Fruit fly (Drosophila melanogaster) whole organism, embryonic: ENCODE measurements around the gene GXIVsPLA2.
A peak's percentile ranks its signal among the peaks of the same experiment; 100 is the strongest.

Source experiments
- Atf3 ChIP-seq: fragments of 200-800 bp; sonication (Bioruptor generic); optimal IDR thresholded peaks from 3 replicates; lab custom pipeline; 2016; ENCODE audit warnings: missing biosample characterization, missing genetic modification characterization
- Blimp-1 ChIP-seq: fragments of 200-800 bp; sonication (Bioruptor generic); optimal IDR thresholded peaks from 3 replicates; lab custom pipeline; 2018; ENCODE audit warnings: missing biosample characterization, missing genetic modification characterization, mild to moderate bottlenecking, moderate library complexity, missing genetic modification reagents
- CG11695 ChIP-seq: fragments of 200-800 bp; sonication (Bioruptor generic); IDR thresholded peaks from 3 replicates; pipeline ENCODE4 v1.3.6; 2022; ENCODE audit warnings: missing biosample characterization, missing genetic modification characterization
- CG1233 ChIP-seq: fragments of 200-800 bp; sonication (Bioruptor generic); optimal IDR thresholded peaks from 4 replicates; lab custom pipeline; 2018; ENCODE audit warnings: missing biosample characterization, mild to moderate bottlenecking, missing genetic modification characterization
- CG14860 ChIP-seq: fragments of 200-800 bp; sonication (Bioruptor generic); IDR thresholded peaks from 3 replicates; pipeline ENCODE4 v1.3.6; 2022; ENCODE audit warnings: missing biosample characterization, missing genetic modification characterization; ENCODE audit not compliant: partially characterized antibody
- CG31388 ChIP-seq: fragments of 200-800 bp; sonication (Bioruptor generic); optimal IDR thresholded peaks from 2 replicates; lab custom pipeline; 2016; ENCODE audit warnings: missing biosample characterization, missing genetic modification characterization
- CG32767 ChIP-seq: fragments of 200-800 bp; sonication (Bioruptor generic); IDR thresholded peaks from 2 replicates; pipeline ENCODE4 v1.3.6; 2022; ENCODE audit warnings: missing biosample characterization, missing genetic modification characterization
- CG34224 ChIP-seq: fragments of 200-800 bp; sonication (Bioruptor generic); IDR thresholded peaks from 3 replicates; pipeline ENCODE4 v1.3.6; 2022; ENCODE audit warnings: missing biosample characterization, missing genetic modification characterization; ENCODE audit not compliant: partially characterized antibody
- CG34422 ChIP-seq: fragments of 200-800 bp; sonication (Bioruptor generic); IDR thresholded peaks from 3 replicates; pipeline ENCODE4 v1.3.6; 2022; ENCODE audit warnings: missing biosample characterization, missing genetic modification characterization
- CG4328 ChIP-seq: fragments of 200-800 bp; sonication (Bioruptor generic); optimal IDR thresholded peaks from 3 replicates; lab custom pipeline; 2017; ENCODE audit warnings: missing biosample characterization, missing genetic modification reagents, missing genetic modification characterization
- CG4404 ChIP-seq: fragments of 200-800 bp; sonication (Bioruptor generic); IDR thresholded peaks from 2 replicates; pipeline ENCODE4 v1.3.6; 2022; ENCODE audit warnings: missing biosample characterization, missing genetic modification characterization
- CG4617 ChIP-seq: fragments of 200-800 bp; sonication (Bioruptor generic); optimal IDR thresholded peaks from 3 replicates; lab custom pipeline; 2016; ENCODE audit warnings: missing biosample characterization, missing genetic modification characterization, borderline replicate concordance
- CG6683 ChIP-seq: fragments of 200-800 bp; sonication (Bioruptor generic); optimal IDR thresholded peaks from 2 replicates; lab custom pipeline; 2017; ENCODE audit warnings: missing biosample characterization, mild to moderate bottlenecking, missing genetic modification characterization, missing genetic modification reagents
- CG6765 ChIP-seq: fragments of 200-800 bp; sonication (Bioruptor generic); optimal IDR thresholded peaks from 3 replicates; lab custom pipeline; 2017; ENCODE audit warnings: missing biosample characterization, mild to moderate bottlenecking, missing genetic modification characterization
- CG7556 ChIP-seq: fragments of 200-800 bp; sonication (Bioruptor generic); optimal IDR thresholded peaks from 2 replicates; lab custom pipeline; 2017; ENCODE audit warnings: missing biosample characterization, mild to moderate bottlenecking, missing genetic modification characterization
- CG8281 ChIP-seq: fragments of 200-800 bp; sonication (Bioruptor generic); optimal IDR thresholded peaks from 2 replicates; lab custom pipeline; 2018; ENCODE audit warnings: missing biosample characterization, mild to moderate bottlenecking, missing genetic modification characterization, moderate library complexity
- CG9215 ChIP-seq: fragments of 200-800 bp; sonication (Bioruptor generic); IDR thresholded peaks from 2 replicates; pipeline ENCODE4 v1.3.6; 2022; ENCODE audit warnings: missing biosample characterization, missing genetic modification characterization
- CG9932 ChIP-seq: fragments of 200-800 bp; sonication (Bioruptor generic); IDR thresholded peaks from 2 replicates; pipeline ENCODE4 v1.3.6; 2022; ENCODE audit warnings: missing biosample characterization, missing genetic modification characterization
- CoRest ChIP-seq: fragments of 200-800 bp; sonication (Bioruptor generic); optimal IDR thresholded peaks from 3 replicates; lab custom pipeline; 2018; ENCODE audit warnings: missing biosample characterization, mild to moderate bottlenecking, missing genetic modification characterization, moderate library complexity
- D ChIP-seq, 2 experiments: fragments of 200-800 bp in 1 of 2; fragments of >200 bp in 1 of 2; sonication (Bioruptor generic) in 1 of 2; optimal IDR thresholded peaks; 2 replicates in 1 of 2; 3 replicates in 1 of 2; lab custom pipeline; 2017; ENCODE audit warnings: mild to moderate bottlenecking in 1 of 2, missing biosample characterization in 1 of 2, missing genetic modification characterization in 1 of 2, missing genetic modification reagents in 1 of 2
- Eip74EF ChIP-seq, 2 experiments: fragments of 200-800 bp in 1 of 2; fragments of >200 bp in 1 of 2; sonication (Bioruptor generic) in 1 of 2; optimal IDR thresholded peaks; 2 replicates each; lab custom pipeline; 2017 to 2019; ENCODE audit warnings: missing biosample characterization in 2 of 2, missing genetic modification characterization in 2 of 2, mild to moderate bottlenecking in 1 of 2, moderate library complexity in 1 of 2
- HLH3B ChIP-seq: fragments of 200-800 bp; sonication (Bioruptor generic); IDR thresholded peaks from 2 replicates; pipeline ENCODE4 v1.3.6; 2022; ENCODE audit warnings: missing biosample characterization, missing genetic modification characterization
- HLH4C ChIP-seq: fragments of 200-800 bp; sonication (Bioruptor generic); IDR thresholded peaks from 3 replicates; pipeline ENCODE4 v1.3.6; 2022; ENCODE audit warnings: missing biosample characterization, missing genetic modification characterization; ENCODE audit not compliant: partially characterized antibody
- HLHmδ ChIP-seq: fragments of 200-800 bp; sonication (Bioruptor generic); optimal IDR thresholded peaks from 2 replicates; lab custom pipeline; 2018; ENCODE audit warnings: missing biosample characterization, mild to moderate bottlenecking, missing genetic modification characterization, moderate library complexity
- Hr78 ChIP-seq, 2 experiments: fragments of 200-800 bp in 1 of 2; fragments of >200 bp in 1 of 2; sonication (Bioruptor generic) in 1 of 2; optimal IDR thresholded peaks; 2 replicates each; lab custom pipeline; 2017 to 2019; ENCODE audit warnings: missing biosample characterization in 2 of 2, missing genetic modification characterization in 2 of 2, mild to moderate bottlenecking in 1 of 2, moderate library complexity in 1 of 2
- Hsf ChIP-seq: fragments of 200-800 bp; sonication (Bioruptor generic); optimal IDR thresholded peaks from 3 replicates; lab custom pipeline; 2016; ENCODE audit warnings: missing biosample characterization, missing genetic modification characterization
- Jarid2 ChIP-seq: fragments of 200-800 bp; sonication (Bioruptor generic); optimal IDR thresholded peaks from 3 replicates; lab custom pipeline; 2017; ENCODE audit warnings: mild to moderate bottlenecking, missing biosample characterization, missing genetic modification reagents, missing genetic modification characterization
- Mrtf ChIP-seq: fragments of 200-800 bp; sonication (Bioruptor generic); IDR thresholded peaks from 3 replicates; pipeline ENCODE4 v1.3.6; 2022; ENCODE audit warnings: missing biosample characterization, missing genetic modification characterization
- NK7.1 ChIP-seq: fragments of 200-800 bp; sonication (Bioruptor generic); optimal IDR thresholded peaks from 3 replicates; lab custom pipeline; 2016; ENCODE audit warnings: missing biosample characterization, missing genetic modification characterization
- Nf-YA ChIP-seq: fragments of 200-800 bp; sonication (Bioruptor generic); IDR thresholded peaks from 2 replicates; pipeline ENCODE4 v1.3.6; 2022; ENCODE audit warnings: missing biosample characterization, missing genetic modification characterization
- Oli ChIP-seq: fragments of 200-800 bp; sonication (Bioruptor generic); optimal IDR thresholded peaks from 2 replicates; lab custom pipeline; 2018; ENCODE audit warnings: missing biosample characterization, mild to moderate bottlenecking, missing genetic modification characterization, moderate library complexity
- Stat92E ChIP-seq, 3 experiments: fragments of >200 bp in 2 of 3; fragments of 200-800 bp in 1 of 3; sonication (Bioruptor generic) in 1 of 3; optimal IDR thresholded peaks; 2 replicates each; lab custom pipeline; 2017 to 2019; ENCODE audit warnings: missing biosample characterization in 3 of 3, missing genetic modification characterization in 3 of 3, mild to moderate bottlenecking in 1 of 3, moderate library complexity in 1 of 3
- az2 ChIP-seq: fragments of 200-800 bp; sonication (Bioruptor generic); optimal IDR thresholded peaks from 3 replicates; lab custom pipeline; 2016; ENCODE audit warnings: missing biosample characterization, missing genetic modification characterization
- bbx ChIP-seq: fragments of 200-800 bp; sonication (Bioruptor generic); IDR thresholded peaks from 2 replicates; pipeline ENCODE4 v1.3.6; 2022; ENCODE audit warnings: missing biosample characterization, missing genetic modification characterization; ENCODE audit not compliant: partially characterized antibody
- bowl ChIP-seq: fragments of 200-800 bp; sonication (Bioruptor generic); IDR thresholded peaks from 2 replicates; pipeline ENCODE4 v1.3.6; 2022; ENCODE audit warnings: missing biosample characterization, missing genetic modification characterization
- chm ChIP-seq: fragments of 200-800 bp; sonication (Bioruptor generic); IDR thresholded peaks from 2 replicates; pipeline ENCODE4 v1.3.6; 2022; ENCODE audit warnings: missing biosample characterization, missing genetic modification characterization
- dimm ChIP-seq: fragments of 200-800 bp; sonication (Bioruptor generic); IDR thresholded peaks from 2 replicates; pipeline ENCODE4 v1.3.6; 2022; ENCODE audit warnings: missing biosample characterization, missing genetic modification characterization
- gce ChIP-seq: fragments of 200-800 bp; sonication (Bioruptor generic); IDR thresholded peaks from 3 replicates; pipeline ENCODE4 v1.3.6; 2022; ENCODE audit warnings: missing biosample characterization, missing genetic modification characterization
- lola ChIP-seq, 3 experiments: fragments of >200 bp in 2 of 3; fragments of 200-800 bp in 1 of 3; sonication (Bioruptor generic) in 1 of 3; optimal IDR thresholded peaks; 2 replicates each; lab custom pipeline; 2017 to 2019; ENCODE audit warnings: missing biosample characterization in 3 of 3, missing genetic modification characterization in 3 of 3, mild to moderate bottlenecking in 1 of 3, moderate library complexity in 1 of 3
- oc ChIP-seq: fragments of 200-800 bp; sonication (Bioruptor generic); optimal IDR thresholded peaks from 2 replicates; lab custom pipeline; 2018; ENCODE audit warnings: missing biosample characterization, mild to moderate bottlenecking, missing genetic modification characterization, moderate library complexity
- p53 ChIP-seq: fragments of 200-800 bp; sonication (Bioruptor generic); optimal IDR thresholded peaks from 2 replicates; lab custom pipeline; 2016; ENCODE audit warnings: missing biosample characterization, missing genetic modification characterization
- phol ChIP-seq: fragments of 200-800 bp; sonication (Bioruptor generic); optimal IDR thresholded peaks from 3 replicates; lab custom pipeline; 2018; ENCODE audit warnings: missing biosample characterization, mild to moderate bottlenecking, missing genetic modification characterization, moderate library complexity
- pros ChIP-seq: fragments of 200-800 bp; sonication (Bioruptor generic); optimal IDR thresholded peaks from 3 replicates; lab custom pipeline; 2019; ENCODE audit warnings: missing biosample characterization, mild to moderate bottlenecking, missing genetic modification characterization, moderate library complexity
- tgo ChIP-seq: fragments of 200-800 bp; sonication (Bioruptor generic); IDR thresholded peaks from 3 replicates; pipeline ENCODE4 v1.3.6; 2022; ENCODE audit warnings: missing biosample characterization, missing genetic modification characterization
- tio ChIP-seq: fragments of 200-800 bp; sonication (Bioruptor generic); optimal IDR thresholded peaks from 2 replicates; lab custom pipeline; 2017; ENCODE audit warnings: missing biosample characterization, missing genetic modification characterization, inconsistent platforms
- tll ChIP-seq, 2 experiments: fragments of 200-800 bp in 1 of 2; fragments of >200 bp in 1 of 2; sonication (Bioruptor generic) in 1 of 2; optimal IDR thresholded peaks; 2 replicates each; lab custom pipeline; 2017 to 2019; ENCODE audit warnings: missing biosample characterization in 2 of 2, missing genetic modification characterization in 2 of 2, mild to moderate bottlenecking in 1 of 2, moderate library complexity in 1 of 2
- wdn ChIP-seq: fragments of 200-800 bp; sonication (Bioruptor generic); IDR thresholded peaks from 2 replicates; pipeline ENCODE4 v1.3.6; 2022; ENCODE audit warnings: missing biosample characterization, missing genetic modification characterization
- wek ChIP-seq: fragments of 200-800 bp; sonication (Bioruptor generic); optimal IDR thresholded peaks from 3 replicates; lab custom pipeline; 2018; ENCODE audit warnings: missing biosample characterization, mild to moderate bottlenecking, missing genetic modification characterization, moderate library complexity

GXIVsPLA2 gene

DNA sequence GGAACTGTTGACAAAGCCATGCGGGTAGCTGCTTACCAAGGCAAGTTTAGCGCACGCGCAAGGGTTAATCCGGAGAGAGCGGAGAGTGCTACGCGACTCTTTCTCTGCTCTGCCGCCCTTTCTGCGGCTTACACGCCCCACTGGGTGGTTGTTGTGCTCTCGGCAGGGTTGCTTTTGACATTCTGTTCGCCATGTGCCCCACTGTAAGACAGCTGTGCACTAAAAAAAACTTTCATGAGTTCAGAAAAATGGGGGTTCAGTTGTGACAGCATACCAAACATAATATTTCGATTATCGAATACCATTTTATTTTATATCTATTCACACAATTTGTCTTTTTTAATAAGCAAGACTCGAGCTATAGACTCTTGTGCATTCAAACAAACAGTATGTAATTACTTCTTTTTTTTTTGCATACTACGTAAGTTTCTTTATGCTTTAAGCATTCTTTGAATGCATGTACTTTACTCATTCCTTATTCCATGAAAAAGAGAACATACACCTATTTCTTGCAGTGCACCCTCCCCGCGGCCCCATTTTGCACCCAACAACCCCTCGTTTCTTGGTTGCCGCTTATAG lies 33.8 kb upstream of the GXIVsPLA2 start (continued):
- TF ChIP-seq tgo (GFP tag; lab: Robert Waterston, UW) = peak; percentile 33; the same call in 2 of the 3 replicates
- TF ChIP-seq CG8281 = peak; percentile 8
- no peak for TF ChIP-seq tll (GFP tag; optimal IDR thresholded peaks at IDR 0.05; lab: Kevin White, UChicago)
- no peak for TF ChIP-seq p53 (GFP tag; lab: Kevin White, UChicago)
- TF ChIP-seq CG4404 (GFP tag; lab: Robert Waterston, UW) = no peak
- TF ChIP-seq CG11695 (GFP tag; lab: Robert Waterston, UW) = 0 out of 3 replicates have a peak, but pooled peaks have one; percentile 37
- no peak for TF ChIP-seq gce (GFP tag; lab: Robert Waterston, UW)
- peak; percentile 29 for TF ChIP-seq phol (tag; lab: Kevin White, UChicago)
- TF ChIP-seq CG9932 = peak; percentile 45
- peak; percentile 38 for TF ChIP-seq Hsf (GFP tag; lab: Kevin White, UChicago)
- no peak for TF ChIP-seq bowl
- TF ChIP-seq bbx (GFP tag; lab: Robert Waterston, UW) = no peak
- TF ChIP-seq tio (GFP tag; lab: Kevin White, UChicago) = peak; percentile 2
- TF ChIP-seq CoRest = peak; percentile 64
- TF ChIP-seq CG31388 (GFP tag; lab: Kevin White, UChicago) = no peak
- TF ChIP-seq wdn (GFP tag; lab: Robert Waterston, UW) = no peak
- TF ChIP-seq D (optimal IDR thresholded peaks at IDR 0.05; lab: Kevin White, UChicago) = no peak
- peak; percentile 18 for TF ChIP-seq D (GFP tag; optimal IDR thresholded peaks at IDR 0.05; lab: Kevin White, UChicago)
- TF ChIP-seq CG6765 = peak; percentile 13
- TF ChIP-seq oc (tag; lab: Kevin White, UChicago) = no peak
- peak; percentile 4 for TF ChIP-seq NK7.1 (GFP tag; lab: Kevin White, UChicago)
- no peak for TF ChIP-seq dimm
- TF ChIP-seq az2 (GFP tag; lab: Kevin White, UChicago) = no peak
- no peak for TF ChIP-seq HLH4C (GFP tag; lab: Robert Waterston, UW)
- TF ChIP-seq Eip74EF (GFP tag; optimal IDR thresholded peaks at IDR 0.05; lab: Kevin White, UChicago) = no peak
- TF ChIP-seq HLHmδ (GFP tag; lab: Kevin White, UChicago) = no peak
- TF ChIP-seq CG4328 (GFP tag; lab: Kevin White, UChicago) = peak; percentile 51
- no peak for TF ChIP-seq CG14860
- TF ChIP-seq Atf3 (GFP tag; lab: Kevin White, UChicago) = peak; percentile 10
- TF ChIP-seq CG32767 = no peak
- no peak for TF ChIP-seq chm (GFP tag; lab: Robert Waterston, UW)
- no peak for TF ChIP-seq Mrtf (GFP tag; lab: Robert Waterston, UW)
- no peak for TF ChIP-seq lola (GFP tag; optimal IDR thresholded peaks at IDR 0.05; lab: Kevin White, UChicago)
- no peak for TF ChIP-seq CG4617
- peak; percentile 47 for TF ChIP-seq Oli (tag; lab: Kevin White, UChicago)
- TF ChIP-seq CG7556 = peak; percentile 80
- TF ChIP-seq CG34422 (GFP tag; lab: Robert Waterston, UW) = no peak
- no peak for TF ChIP-seq Blimp-1 (GFP tag; lab: Kevin White, UChicago)
- 0 out of 2 replicates have a peak, but pooled peaks have one; percentile 23 for TF ChIP-seq HLH3B (GFP tag; lab: Robert Waterston, UW)
- peak; percentile 24 for TF ChIP-seq CG6683 (GFP tag; lab: Kevin White, UChicago)
- no peak for TF ChIP-seq wek (GFP tag; lab: Kevin White, UChicago)
- TF ChIP-seq CG34224 (GFP tag; lab: Robert Waterston, UW) = no peak
- no peak for TF ChIP-seq Hr78 (GFP tag; optimal IDR thresholded peaks at IDR 0.05; lab: Kevin White, UChicago)
- TF ChIP-seq CG9215 (GFP tag; lab: Robert Waterston, UW) = peak; percentile 27; the same call in 1 of the 2 replicates
- peak; percentile 0 for TF ChIP-seq Jarid2 (GFP tag; lab: Kevin White, UChicago)
- TF ChIP-seq pros (GFP tag; lab: Kevin White, UChicago) = peak; percentile 1
- peak; percentile 41 for TF ChIP-seq CG1233
- no peak for TF ChIP-seq Stat92E (GFP tag; optimal IDR thresholded peaks at IDR 0.05; lab: Kevin White, UChicago)
- no peak for TF ChIP-seq Nf-YA (GFP tag; lab: Robert Waterston, UW)
